Worm (Caenorhabditis elegans) whole organism, early embryonic: Measurements from ENCODE around the gene grl-7.

Experiments used
- B0310.2 ChIP-seq: sonication (generic microtip); optimal IDR thresholded peaks from 2 replicates; lab custom pipeline; 2016; ENCODE audit warnings: mild to moderate bottlenecking, missing genetic modification characterization, missing compliant biosample characterization
- F13C5.2 ChIP-seq: sonication (generic microtip); optimal IDR thresholded peaks from 2 replicates; lab custom pipeline; 2017; ENCODE audit warnings: mild to moderate bottlenecking, missing genetic modification characterization, inconsistent platforms, missing compliant biosample characterization
- aly-1 ChIP-seq: sonication (generic microtip); optimal IDR thresholded peaks from 2 replicates; lab custom pipeline; 2016; ENCODE audit warnings: missing genetic modification characterization, missing compliant biosample characterization
- ama-1 ChIP-seq: fragments of 150-350 bp; optimal IDR thresholded peaks from 2 replicates; lab custom pipeline; 2014
- ceh-13 ChIP-seq: fragments of 200-800 bp; sonication (Bioruptor generic); optimal IDR thresholded peaks from 2 replicates; lab custom pipeline; 2018; ENCODE audit warnings: mild to moderate bottlenecking, missing genetic modification characterization, missing compliant biosample characterization
- ceh-36 ChIP-seq: sonication (generic microtip); optimal IDR thresholded peaks from 2 replicates; lab custom pipeline; 2016; ENCODE audit warnings: missing genetic modification characterization, inconsistent platforms, missing compliant biosample characterization
- ets-7 ChIP-seq: sonication (generic microtip); optimal IDR thresholded peaks from 2 replicates; lab custom pipeline; 2016; ENCODE audit warnings: missing genotype, missing genetic modification characterization, missing compliant biosample characterization
- flt-1 ChIP-seq: fragments of 200-800 bp; sonication (Bioruptor generic); IDR thresholded peaks from 2 replicates; pipeline ENCODE4 v1.3.6; 2022; ENCODE audit warnings: missing genetic modification characterization, missing compliant biosample characterization
- hmbx-1 ChIP-seq: sonication (generic microtip); optimal IDR thresholded peaks from 2 replicates; lab custom pipeline; 2016; ENCODE audit warnings: mild to moderate bottlenecking, missing genetic modification characterization, missing compliant biosample characterization
- hmg-4 ChIP-seq: fragments of 200-800 bp; sonication (Bioruptor generic); optimal IDR thresholded peaks from 2 replicates; lab custom pipeline; 2018; ENCODE audit warnings: mild to moderate bottlenecking, missing genetic modification characterization, missing compliant biosample characterization
- hnd-1 ChIP-seq: sonication (generic microtip); optimal IDR thresholded peaks from 2 replicates; lab custom pipeline; 2016; ENCODE audit warnings: missing genetic modification characterization, missing compliant biosample characterization
- pes-1 ChIP-seq: fragments of 200-800 bp; sonication (Bioruptor generic); IDR thresholded peaks from 2 replicates; pipeline ENCODE4 v1.3.6; 2022; ENCODE audit warnings: missing genetic modification reagents, missing genetic modification characterization, missing compliant biosample characterization
- scrt-1 ChIP-seq: fragments of 200-800 bp; sonication (Bioruptor generic); IDR thresholded peaks from 2 replicates; pipeline ENCODE4 v1.3.6; 2022; ENCODE audit warnings: missing genetic modification characterization, missing compliant biosample characterization
- sea-1 ChIP-seq: fragments of 200-800 bp; sonication (Bioruptor generic); conservative IDR thresholded peaks from 2 replicates; pipeline ENCODE4 v1.3.6; 2022; ENCODE audit warnings: missing genetic modification characterization, missing compliant biosample characterization
- tbx-11 ChIP-seq: fragments of 200-800 bp; sonication (Bioruptor generic); IDR thresholded peaks from 2 replicates; pipeline ENCODE4 v1.3.6; 2022; ENCODE audit warnings: missing genetic modification characterization, missing compliant biosample characterization
- tbx-37 ChIP-seq: fragments of 200-800 bp; sonication (Bioruptor generic); conservative IDR thresholded peaks from 2 replicates; pipeline ENCODE4 v1.3.6; 2022; ENCODE audit warnings: missing genetic modification reagents, missing genetic modification characterization, missing compliant biosample characterization
- tra-4 ChIP-seq: sonication (generic microtip); optimal IDR thresholded peaks from 2 replicates; lab custom pipeline; 2017; ENCODE audit warnings: missing genetic modification characterization, missing compliant biosample characterization

Gene grl-7

ce11 chrV:11366129-11366528 is 19.3 kb upstream of the grl-7 start, which contains the start of gene dop-5:
TSS of gene dop-5 (minus strand) at chrV:11366229.
- no peak for TF ChIP-seq ama-1

- TF ChIP-seq tra-4 (no peak), scrt-1 (GFP tag; lab: Robert Waterston, UW) (no peak), pes-1 (GFP tag; lab: Robert Waterston, UW) (no peak), F13C5.2 (tag; lab: Kevin White, UChicago) (no peak), ceh-13 (no peak), sea-1 (GFP tag; lab: Robert Waterston, UW) (no peak), ama-1 (no peak), hmbx-1 (tag; lab: Kevin White, UChicago) (no peak), ets-7 (tag; lab: Kevin White, UChicago) (no peak), B0310.2 (no peak), tbx-11 (GFP tag; lab: Robert Waterston, UW) (no peak), tbx-37 (GFP tag; lab: Robert Waterston, UW) (no peak), hnd-1 (no peak), flt-1 (GFP tag; lab: Robert Waterston, UW) (no peak), aly-1 (tag; lab: Kevin White, UChicago) (no peak), ceh-36 (tag; lab: Kevin White, UChicago) (no peak), hmg-4 (GFP tag; lab: Kevin White, UChicago) (no peak)
These were observed 16.8 kb upstream of the grl-7 start for ce11 chrV:11363575-11363974.

- TF ChIP-seq B0310.2 (no peak), ceh-13 (no peak), ama-1 (no peak), F13C5.2 (tag; lab: Kevin White, UChicago) (no peak)
These were observed 7.5 kb upstream of the grl-7 start for ce11 chrV:11354264-11354663.

ce11 chrV:11352893-11353292 is 6.1 kb upstream of the grl-7 start, which contains the start of gene npr-25:
TSS of gene npr-25 (minus strand) at chrV:11352993.
- no peak for TF ChIP-seq flt-1 (GFP tag; lab: Robert Waterston, UW)
- TF ChIP-seq hmg-4 (GFP tag; lab: Kevin White, UChicago): no peak
- TF ChIP-seq ceh-13: no peak
- TF ChIP-seq tra-4: no peak
- TF ChIP-seq ets-7 (tag; lab: Kevin White, UChicago): no peak

- TF ChIP-seq hmg-4 (GFP tag; lab: Kevin White, UChicago) (no peak), ceh-36 (tag; lab: Kevin White, UChicago) (no peak), flt-1 (GFP tag; lab: Robert Waterston, UW) (no peak), tbx-11 (GFP tag; lab: Robert Waterston, UW) (no peak), ama-1 (no peak), tra-4 (no peak), hmbx-1 (tag; lab: Kevin White, UChicago) (no peak), ceh-13 (no peak), aly-1 (tag; lab: Kevin White, UChicago) (no peak), tbx-37 (GFP tag; lab: Robert Waterston, UW) (no peak), hnd-1 (no peak), scrt-1 (GFP tag; lab: Robert Waterston, UW) (no peak), F13C5.2 (tag; lab: Kevin White, UChicago) (no peak), pes-1 (GFP tag; lab: Robert Waterston, UW) (no peak), B0310.2 (no peak)
These were observed 4.5 kb upstream of the grl-7 start for ce11 chrV:11351263-11351662.

- TF ChIP-seq ceh-13: no peak
- TF ChIP-seq ets-7 (tag; lab: Kevin White, UChicago): no peak
- TF ChIP-seq tbx-11 (GFP tag; lab: Robert Waterston, UW): no peak
- 0 out of 2 replicates have a peak, but pooled peaks have one; percentile 22 for TF ChIP-seq flt-1 (GFP tag; lab: Robert Waterston, UW)
- no peak for TF ChIP-seq ceh-36 (tag; lab: Kevin White, UChicago)
- peak; percentile 60 for TF ChIP-seq ama-1
- TF ChIP-seq hnd-1: no peak
- TF ChIP-seq hmg-4 (GFP tag; lab: Kevin White, UChicago): no peak
- TF ChIP-seq F13C5.2 (tag; lab: Kevin White, UChicago): no peak
- TF ChIP-seq pes-1 (GFP tag; lab: Robert Waterston, UW): no peak
- TF ChIP-seq B0310.2: peak; percentile 11
- peak; percentile 14 for TF ChIP-seq tra-4
These were observed 1.9 kb downstream of the grl-7 start for ce11 chrV:11344816-11345336.

ce11 chrV:11344112-11344511 is 2.7 kb downstream of the grl-7 start:
- TF ChIP-seq ama-1: peak; percentile 8
- TF ChIP-seq tbx-37 (GFP tag; lab: Robert Waterston, UW): no peak
- TF ChIP-seq tbx-11 (GFP tag; lab: Robert Waterston, UW): no peak
- TF ChIP-seq aly-1 (tag; lab: Kevin White, UChicago): no peak
- no peak for TF ChIP-seq ets-7 (tag; lab: Kevin White, UChicago)
- TF ChIP-seq scrt-1 (GFP tag; lab: Robert Waterston, UW): no peak
- no peak for TF ChIP-seq F13C5.2 (tag; lab: Kevin White, UChicago)
- no peak for TF ChIP-seq hmg-4 (GFP tag; lab: Kevin White, UChicago)

ce11 chrV:11341913-11342312 is 4.9 kb downstream of the grl-7 start, which contains the start of gene T02E9.5:
TSS of gene T02E9.5 (plus strand) at chrV:11342233.
- no peak for TF ChIP-seq sea-1 (GFP tag; lab: Robert Waterston, UW)
- no peak for TF ChIP-seq hnd-1
- TF ChIP-seq F13C5.2 (tag; lab: Kevin White, UChicago): no peak
- no peak for TF ChIP-seq aly-1 (tag; lab: Kevin White, UChicago)
- no peak for TF ChIP-seq B0310.2
- TF ChIP-seq pes-1 (GFP tag; lab: Robert Waterston, UW): no peak
- TF ChIP-seq scrt-1 (GFP tag; lab: Robert Waterston, UW): no peak
- TF ChIP-seq flt-1 (GFP tag; lab: Robert Waterston, UW): no peak
- TF ChIP-seq tbx-37 (GFP tag; lab: Robert Waterston, UW): no peak
